Worm (Caenorhabditis elegans) whole organism, early embryonic: ENCODE results near the gene ife-4.

ENCODE experiments used
- B0310.2 ChIP-seq: sonication (generic microtip); optimal IDR thresholded peaks from 2 replicates; lab custom pipeline; 2016; ENCODE audit warnings: mild to moderate bottlenecking, missing genetic modification characterization, missing compliant biosample characterization
- F13C5.2 ChIP-seq: sonication (generic microtip); optimal IDR thresholded peaks from 2 replicates; lab custom pipeline; 2017; ENCODE audit warnings: mild to moderate bottlenecking, missing genetic modification characterization, inconsistent platforms, missing compliant biosample characterization
- aly-1 ChIP-seq: sonication (generic microtip); optimal IDR thresholded peaks from 2 replicates; lab custom pipeline; 2016; ENCODE audit warnings: missing genetic modification characterization, missing compliant biosample characterization
- ama-1 ChIP-seq: fragments of 150-350 bp; optimal IDR thresholded peaks from 2 replicates; lab custom pipeline; 2014
- flt-1 ChIP-seq: fragments of 200-800 bp; sonication (Bioruptor generic); IDR thresholded peaks from 2 replicates; pipeline ENCODE4 v1.3.6; 2022; ENCODE audit warnings: missing genetic modification characterization, missing compliant biosample characterization
- hmbx-1 ChIP-seq: sonication (generic microtip); optimal IDR thresholded peaks from 2 replicates; lab custom pipeline; 2016; ENCODE audit warnings: mild to moderate bottlenecking, missing genetic modification characterization, missing compliant biosample characterization
- scrt-1 ChIP-seq: fragments of 200-800 bp; sonication (Bioruptor generic); IDR thresholded peaks from 2 replicates; pipeline ENCODE4 v1.3.6; 2022; ENCODE audit warnings: missing genetic modification characterization, missing compliant biosample characterization
- tbx-11 ChIP-seq: fragments of 200-800 bp; sonication (Bioruptor generic); IDR thresholded peaks from 2 replicates; pipeline ENCODE4 v1.3.6; 2022; ENCODE audit warnings: missing genetic modification characterization, missing compliant biosample characterization
- tbx-37 ChIP-seq: fragments of 200-800 bp; sonication (Bioruptor generic); conservative IDR thresholded peaks from 2 replicates; pipeline ENCODE4 v1.3.6; 2022; ENCODE audit warnings: missing genetic modification reagents, missing genetic modification characterization, missing compliant biosample characterization

DNA sequence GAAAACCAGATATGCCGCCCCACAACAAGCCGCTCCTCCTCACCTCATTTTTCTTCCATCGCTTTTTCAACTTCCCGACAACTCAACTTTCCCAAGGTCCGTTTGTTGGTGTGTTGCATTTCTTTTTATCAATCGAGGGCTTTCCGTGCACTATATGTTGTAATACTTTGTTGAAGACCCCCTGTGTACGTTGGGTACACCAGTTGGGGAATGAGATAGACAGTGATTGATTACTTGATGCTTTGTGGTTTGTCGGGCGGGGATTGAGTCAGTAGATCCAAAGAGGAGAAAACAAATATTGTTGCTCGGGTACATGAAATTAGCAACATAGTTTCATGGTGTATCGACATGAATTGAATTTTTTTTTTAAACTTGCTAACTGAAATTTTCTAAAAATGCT lies 4.9 kb downstream of the ife-4 start:
- TF ChIP-seq ama-1 (lab: Kevin White, UChicago) (no peak), aly-1 (tag; lab: Kevin White, UChicago) (no peak), B0310.2 (tag; lab: Kevin White, UChicago) (no peak), scrt-1 (GFP tag; lab: Robert Waterston, UW) (no peak), flt-1 (GFP tag; lab: Robert Waterston, UW) (no peak), hmbx-1 (tag; lab: Kevin White, UChicago) (no peak), tbx-37 (GFP tag; lab: Robert Waterston, UW) (no peak), tbx-11 (no peak), F13C5.2 (tag; lab: Kevin White, UChicago) (no peak)
